Fruit fly (Drosophila melanogaster) whole organism, pupa: ENCODE measurements around the gene Glut3.

Experiments used
- CG12605 ChIP-seq: fragments of 200-800 bp; sonication (Bioruptor generic); IDR thresholded peaks from 2 replicates; pipeline ENCODE4 v1.3.6; 2022; ENCODE audit warnings: missing biosample characterization, missing genetic modification characterization
- CG32121 ChIP-seq: fragments of 200-800 bp; sonication (Bioruptor generic); IDR thresholded peaks from 2 replicates; pipeline ENCODE4 v1.3.6; 2022; ENCODE audit warnings: missing biosample characterization, missing genetic modification characterization
- CG9948 ChIP-seq: fragments of 200-800 bp; sonication (Bioruptor generic); optimal IDR thresholded peaks from 2 replicates; lab custom pipeline; 2018; ENCODE audit warnings: missing biosample characterization, mild to moderate bottlenecking, missing genetic modification characterization, moderate library complexity
- Pif1B ChIP-seq: fragments of 200-800 bp; sonication (Bioruptor generic); optimal IDR thresholded peaks from 3 replicates; lab custom pipeline; 2016; ENCODE audit warnings: missing biosample characterization, missing genetic modification characterization
- gl ChIP-seq: fragments of 200-800 bp; sonication (Bioruptor generic); optimal IDR thresholded peaks from 2 replicates; lab custom pipeline; 2018; ENCODE audit warnings: missing biosample characterization, mild to moderate bottlenecking, missing genetic modification characterization
- rn ChIP-seq: fragments of 200-800 bp; sonication (Bioruptor generic); IDR thresholded peaks from 2 replicates; pipeline ENCODE4 v1.3.6; 2022; ENCODE audit warnings: missing biosample characterization, missing genetic modification characterization

- TF ChIP-seq Pif1B, result no peak
- no peak for TF ChIP-seq CG32121
- no peak for TF ChIP-seq CG12605 (GFP tag; lab: Robert Waterston, UW)
- TF ChIP-seq gl (tag; lab: Kevin White, UChicago), result no peak
- no peak for TF ChIP-seq rn
- no peak for TF ChIP-seq CG9948
These were observed 13.3 kb downstream of the Glut3 start for dm6 chr3R:16801413-16801812.
